Worm (Caenorhabditis elegans): ENCODE results near the gene C55A6.12.

The C55A6.12 gene

DNA sequence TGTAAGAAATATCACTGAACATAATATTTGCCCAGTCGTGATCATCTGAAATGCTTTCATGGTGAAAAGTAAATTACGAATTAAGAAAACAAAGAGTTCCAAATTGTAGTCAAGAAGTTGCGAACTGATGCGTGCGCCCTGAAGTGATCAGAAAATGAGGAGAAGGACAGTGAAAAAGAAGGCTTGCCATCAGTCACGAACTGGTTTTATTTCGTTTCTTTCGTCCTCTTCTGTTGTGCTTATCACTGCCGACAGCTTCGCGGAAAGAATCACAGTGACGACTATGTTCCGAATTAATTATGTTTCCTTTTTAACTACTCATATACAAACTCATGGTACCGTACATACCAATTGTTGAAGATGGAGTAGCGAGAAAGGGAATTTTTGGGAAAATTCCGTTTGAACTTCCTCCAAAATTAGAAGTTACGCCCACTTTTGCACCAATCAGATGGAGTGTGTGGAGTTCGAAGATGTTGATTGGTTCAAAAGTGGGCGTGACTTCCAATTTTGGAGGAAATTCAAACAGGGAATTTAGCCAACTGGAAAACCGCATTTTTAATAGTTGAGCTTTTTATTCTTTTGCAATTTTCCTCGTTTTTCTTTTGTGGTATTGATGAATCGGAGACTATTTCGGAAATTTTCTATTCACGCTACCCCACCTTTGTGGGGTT is at the start of gene C55A6.12:
C55A6.12 (minus strand) TSS at position 51 of the 671 bp plus-strand sequence.
- no peak for TF ChIP-seq unc-62 (GFP tag; optimal IDR thresholded peaks at IDR 0.05)

DNA sequence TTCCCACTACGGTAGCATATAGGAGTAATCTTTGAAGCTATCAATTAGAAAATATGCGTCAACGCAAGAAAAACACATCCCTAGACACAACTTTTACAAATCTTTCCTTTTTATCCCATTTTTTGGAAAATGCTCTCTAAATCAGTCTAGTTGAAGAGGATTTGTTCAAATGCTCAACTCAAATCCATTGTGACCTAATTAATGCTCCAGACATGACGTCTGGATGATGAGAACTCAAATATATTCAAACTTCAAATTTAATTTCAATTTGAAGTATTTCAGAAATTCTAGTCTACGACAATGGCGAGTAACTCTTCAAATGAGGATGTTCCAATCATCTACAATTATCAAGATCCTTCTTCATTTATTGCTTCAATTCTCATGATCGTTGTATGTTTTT is 49.4 kb upstream of the C55A6.12 start, which contains the start of gene srx-85:
srx-85 (plus strand) TSS at position 301 of the 400 bp plus-strand sequence.
- no peak for TF ChIP-seq unc-62 (GFP tag; optimal IDR thresholded peaks at IDR 0.05)

DNA sequence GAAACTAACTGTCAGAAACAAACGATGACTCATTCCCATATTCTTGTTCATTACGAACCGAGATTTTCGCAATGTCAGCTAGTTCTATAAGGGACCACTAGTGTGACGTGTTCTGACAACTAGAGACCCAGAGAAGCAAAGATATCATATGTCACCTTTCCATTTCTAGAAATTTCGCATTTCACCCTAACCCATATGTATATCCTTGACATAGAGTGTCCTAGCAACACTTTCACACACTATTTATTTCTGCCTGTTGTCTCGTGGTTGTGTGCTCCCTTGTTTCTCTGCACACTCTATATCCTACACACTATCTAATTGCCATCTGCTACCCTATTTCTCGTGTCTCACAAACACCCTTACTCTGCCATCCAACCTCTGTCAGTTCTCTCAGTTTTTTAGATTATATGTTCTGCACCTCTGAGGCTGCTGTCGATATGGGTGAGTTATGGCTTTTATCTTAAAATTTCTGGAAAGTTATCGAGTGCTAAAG is 46.0 kb upstream of the C55A6.12 start, which contains the start of the genes F38B7.17 and F38B7.3:
F38B7.17 (minus strand) TSS at position 51 of the 493 bp plus-strand sequence.
F38B7.3 (plus strand) TSS at position 194 of the 493 bp plus-strand sequence.
- TF ChIP-seq unc-62 (GFP tag; optimal IDR thresholded peaks at IDR 0.05) = no peak

- TF ChIP-seq unc-62 (GFP tag; optimal IDR thresholded peaks at IDR 0.05) = no peak
These were observed 43.9 kb upstream of the C55A6.12 start, which contains the start of gene F38B7.11 for ce11 chrV:11546795-11547194. Gene F38B7.11 (plus strand): TSS chrV:11547095.

ce11 chrV:11545227-11545626 is 42.3 kb upstream of the C55A6.12 start, which contains the start of gene F38B7.10:
Gene F38B7.10 (plus strand): TSS chrV:11545527.
- TF ChIP-seq unc-62 (GFP tag; optimal IDR thresholded peaks at IDR 0.05) = no peak

ce11 chrV:11543564-11543963 is 40.6 kb upstream of the C55A6.12 start, which contains the start of gene F38B7.2:
Gene F38B7.2 (plus strand): TSS chrV:11543963.
- TF ChIP-seq unc-62 (GFP tag; optimal IDR thresholded peaks at IDR 0.05) = no peak

DNA sequence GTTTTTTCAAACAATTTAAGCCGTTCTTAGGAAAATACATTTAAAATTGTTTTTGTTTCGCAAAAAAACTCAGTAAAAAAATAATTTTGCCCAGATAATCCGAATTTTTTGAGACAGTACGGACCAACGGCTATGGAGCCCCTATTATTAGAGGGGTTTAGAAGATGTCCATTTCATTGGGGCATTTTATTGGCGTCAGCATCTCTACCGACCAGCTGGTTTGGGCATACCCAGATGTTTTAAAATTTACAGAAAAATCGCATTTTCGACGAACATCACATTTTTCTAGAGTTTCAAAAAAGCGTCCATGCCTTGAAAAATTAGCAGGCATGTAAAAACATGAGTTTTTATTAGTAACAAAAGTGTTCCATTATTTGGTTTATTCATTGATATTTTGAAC is 38.4 kb upstream of the C55A6.12 start:
- TF ChIP-seq unc-62 (GFP tag; optimal IDR thresholded peaks at IDR 0.05) = no peak

ce11 chrV:11539502-11539901 is 36.6 kb upstream of the C55A6.12 start:
- no peak for TF ChIP-seq unc-62 (GFP tag; optimal IDR thresholded peaks at IDR 0.05)

ce11 chrV:11536667-11537066 is 33.7 kb upstream of the C55A6.12 start:
- no peak for TF ChIP-seq unc-62 (GFP tag; optimal IDR thresholded peaks at IDR 0.05)

DNA sequence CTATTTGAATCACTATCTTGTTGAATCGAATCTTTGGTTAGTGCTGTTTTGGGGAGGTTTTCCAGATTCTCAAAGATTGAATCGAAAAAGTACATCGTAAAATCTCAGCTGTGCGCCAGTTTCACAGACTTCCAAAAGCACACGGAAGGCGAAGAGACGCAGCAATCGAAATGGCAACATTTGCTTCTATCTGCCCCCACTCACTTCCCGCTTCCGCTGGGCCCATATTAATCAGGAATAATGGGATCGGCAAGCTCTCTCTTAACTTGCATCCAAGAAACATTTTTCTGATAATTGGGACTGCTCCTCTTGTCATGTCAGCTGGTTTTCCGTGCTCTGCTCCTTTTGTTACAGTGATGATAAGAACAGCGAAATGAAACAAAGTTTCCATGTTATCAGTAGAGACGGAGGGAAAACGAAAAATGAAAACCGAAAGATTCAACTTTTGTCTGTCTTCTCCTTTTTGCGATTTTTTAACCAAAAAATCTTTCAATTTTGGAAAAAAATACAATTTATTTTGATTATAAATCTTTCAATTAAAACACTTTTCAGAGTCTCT is 32.7 kb upstream of the C55A6.12 start:
- no peak for TF ChIP-seq unc-62 (GFP tag; optimal IDR thresholded peaks at IDR 0.05)

DNA sequence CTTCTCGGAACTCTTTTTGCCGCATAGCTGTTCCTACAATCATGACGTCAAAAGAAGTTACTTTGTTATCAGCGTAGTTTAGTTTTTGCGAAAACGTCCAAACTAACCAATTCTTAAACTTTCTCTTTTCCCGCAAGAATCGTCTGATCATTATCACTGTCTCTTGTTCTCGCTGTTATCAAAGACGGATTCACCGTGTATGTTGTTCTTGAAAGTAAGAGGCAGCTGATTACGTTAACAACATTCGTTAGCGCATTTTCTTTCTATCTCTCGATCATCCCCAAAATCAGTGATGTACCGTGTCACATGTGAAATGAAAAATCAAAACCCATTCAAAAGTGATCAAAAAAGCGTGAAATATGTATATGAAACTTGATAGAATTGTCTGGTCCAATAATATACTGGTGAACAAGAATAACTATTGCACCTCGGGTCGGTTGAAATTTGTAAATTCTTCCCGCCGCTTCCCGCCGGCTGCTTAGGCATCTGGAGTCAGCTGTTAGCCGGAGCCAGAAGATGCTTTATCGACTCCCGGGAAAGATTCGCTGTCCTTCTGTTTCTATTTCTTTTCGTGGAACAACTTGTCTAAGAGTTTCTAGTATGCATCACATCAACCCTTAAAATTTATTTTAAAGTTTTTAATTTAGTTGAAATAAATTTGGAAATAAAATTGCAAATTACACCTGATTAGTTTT is 31.7 kb upstream of the C55A6.12 start:
- TF ChIP-seq unc-62 (GFP tag; optimal IDR thresholded peaks at IDR 0.05) = no peak

DNA sequence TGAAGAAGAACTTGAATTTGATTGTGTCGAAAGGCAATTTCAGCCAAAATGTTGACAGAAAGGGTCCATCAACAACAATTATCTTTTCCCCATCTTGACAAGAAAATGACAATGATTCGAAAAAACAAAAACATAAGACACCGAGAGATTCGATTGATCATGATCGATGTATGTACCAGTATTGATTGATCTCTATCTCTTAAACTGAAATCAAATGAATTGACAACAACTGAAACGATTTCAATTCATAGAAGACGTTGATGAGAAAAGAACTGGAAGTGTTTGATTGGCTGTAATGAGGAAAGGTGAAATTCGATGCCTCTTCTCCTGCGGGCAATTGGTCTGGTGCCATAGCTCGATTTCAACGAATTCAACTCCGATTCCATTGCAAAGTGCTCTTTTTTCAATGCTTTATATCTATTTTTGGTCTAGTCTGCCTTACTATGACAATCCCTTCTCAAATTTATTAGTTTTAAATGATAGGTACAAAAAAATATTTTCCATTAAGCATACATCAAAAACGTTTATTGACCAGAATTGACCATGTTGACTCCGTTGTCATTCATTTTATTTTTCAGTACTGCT is 30.5 kb upstream of the C55A6.12 start:
- TF ChIP-seq unc-62 (GFP tag; optimal IDR thresholded peaks at IDR 0.05) = no peak

- no peak for TF ChIP-seq unc-62 (GFP tag; optimal IDR thresholded peaks at IDR 0.05)
These were observed 30.0 kb upstream of the C55A6.12 start for ce11 chrV:11532964-11533363.

- TF ChIP-seq unc-62 (GFP tag; optimal IDR thresholded peaks at IDR 0.05) = no peak
These were observed 29.6 kb upstream of the C55A6.12 start for ce11 chrV:11532535-11532853.

- TF ChIP-seq unc-62 (GFP tag; optimal IDR thresholded peaks at IDR 0.05) = no peak
These were observed 29.1 kb upstream of the C55A6.12 start for ce11 chrV:11531831-11532534.
